Fruit fly (Drosophila melanogaster): ENCODE data around the gene RhoGEF64C.

Gene RhoGEF64C

dm6 chr3L:4698032-4698431, 5.4 kb downstream of the RhoGEF64C start (continued):
- TF ChIP-seq CG16863 (GFP tag; optimal IDR thresholded peaks at IDR 0.05) (peak; percentile 80), grau (tag; optimal IDR thresholded peaks at IDR 0.05) (peak; percentile 85), CoRest (tag; optimal IDR thresholded peaks at IDR 0.05) (peak; percentile 87), CG12219 (GFP tag; optimal IDR thresholded peaks at IDR 0.05) (peak; percentile 86), CG1602 (GFP tag; optimal IDR thresholded peaks at IDR 0.05) (peak; percentile 75), mld (GFP tag; IDR thresholded peaks at IDR 0.05; ENCODE audit: partially characterized antibody) (no peak), Gug (GFP tag; IDR thresholded peaks at IDR 0.05) (peak; percentile 71), emc (GFP tag; optimal IDR thresholded peaks at IDR 0.05) (peak; percentile 41), peb (GFP tag; IDR thresholded peaks at IDR 0.05) (peak; percentile 57; the same call in 1 of the 2 replicates), Ssrp (tag; optimal IDR thresholded peaks at IDR 0.05) (peak; percentile 72), CG7963 (GFP tag; IDR thresholded peaks at IDR 0.05; ENCODE audit: partially characterized antibody) (no peak), Scr (GFP tag; IDR thresholded peaks at IDR 0.05; ENCODE audit: partially characterized antibody) (no peak), gce (GFP tag; IDR thresholded peaks at IDR 0.05) (peak; percentile 78; the same call in 2 of the 3 replicates), hb (GFP tag; IDR thresholded peaks at IDR 0.05; ENCODE audit: partially characterized antibody) (no peak), Abd-B (GFP tag; optimal IDR thresholded peaks at IDR 0.05) (peak; percentile 75), sr (GFP tag; IDR thresholded peaks at IDR 0.05) (peak; percentile 58; the same call in 1 of the 3 replicates), dmrt99B (tag; optimal IDR thresholded peaks at IDR 0.05) (peak; percentile 88), CG7372 (GFP tag; IDR thresholded peaks at IDR 0.05) (peak; percentile 90), CG3407 (GFP tag; optimal IDR thresholded peaks at IDR 0.05) (peak; percentile 64), CG10431 (GFP tag; optimal IDR thresholded peaks at IDR 0.05) (peak; percentile 49), Ada2b (GFP tag; IDR thresholded peaks at IDR 0.05) (peak; percentile 92), ci (GFP tag; IDR thresholded peaks at IDR 0.05) (peak; percentile 94), maf-S (GFP tag; optimal IDR thresholded peaks at IDR 0.05) (peak; percentile 77), CG11456 (GFP tag; IDR thresholded peaks at IDR 0.05) (peak; percentile 84), CG1529 (GFP tag; optimal IDR thresholded peaks at IDR 0.05) (peak; percentile 71), wek (GFP tag; optimal IDR thresholded peaks at IDR 0.05) (peak; percentile 53), Gsc (GFP tag; IDR thresholded peaks at IDR 0.05) (peak; percentile 62), gcm2 (GFP tag; optimal IDR thresholded peaks at IDR 0.05) (peak; percentile 60), CG10274 (GFP tag; optimal IDR thresholded peaks at IDR 0.05) (peak; percentile 63), CG2712 (tag; optimal IDR thresholded peaks at IDR 0.05) (peak; percentile 76), Six4 (GFP tag; optimal IDR thresholded peaks at IDR 0.05) (peak; percentile 73), CG7987 (GFP tag; optimal IDR thresholded peaks at IDR 0.05) (peak; percentile 64), Deaf1 (tag; optimal IDR thresholded peaks at IDR 0.05) (peak; percentile 53), Optix (GFP tag; IDR thresholded peaks at IDR 0.05) (peak; percentile 84), nmo (GFP tag; optimal IDR thresholded peaks at IDR 0.05) (peak; percentile 87), CG2120 (GFP tag; optimal IDR thresholded peaks at IDR 0.05) (peak; percentile 83), CG8944 (GFP tag; optimal IDR thresholded peaks at IDR 0.05) (peak; percentile 83), CG15696 (tag; optimal IDR thresholded peaks at IDR 0.05) (peak; percentile 7), fd96Cb (tag; optimal IDR thresholded peaks at IDR 0.05) (peak; percentile 81), CG15011 (GFP tag; optimal IDR thresholded peaks at IDR 0.05) (peak; percentile 65), gt (GFP tag; IDR thresholded peaks at IDR 0.05) (peak; percentile 46; the same call in 1 of the 2 replicates), Dip2 (GFP tag; IDR thresholded peaks at IDR 0.05) (no peak), CG15269 (tag; optimal IDR thresholded peaks at IDR 0.05) (peak; percentile 90), ken (GFP tag; IDR thresholded peaks at IDR 0.05) (peak; percentile 78), ato (GFP tag; IDR thresholded peaks at IDR 0.05; ENCODE audit: partially characterized antibody) (no peak), Hmx (GFP tag; optimal IDR thresholded peaks at IDR 0.05) (peak; percentile 51), CG17359 (tag; optimal IDR thresholded peaks at IDR 0.05) (peak; percentile 86), jumu (GFP tag; optimal IDR thresholded peaks at IDR 0.05) (peak; percentile 65), CG17186 (GFP tag; optimal IDR thresholded peaks at IDR 0.05) (peak; percentile 10), Lim3 (GFP tag; IDR thresholded peaks at IDR 0.05) (no peak), kni (GFP tag; optimal IDR thresholded peaks at IDR 0.05) (peak; percentile 6)
